Fruit fly (Drosophila melanogaster) whole organism, embryonic: Measurements from ENCODE around the gene CG31855.
A peak's percentile ranks its signal among the peaks of the same experiment; 100 is the strongest.

Experiments used
- Antp ChIP-seq: fragments of 200-800 bp; sonication (Bioruptor generic); optimal IDR thresholded peaks from 3 replicates; lab custom pipeline; 2016; ENCODE audit warnings: missing biosample characterization, missing genetic modification characterization
- Bdp1 ChIP-seq: fragments of 200-800 bp; sonication (Bioruptor generic); optimal IDR thresholded peaks from 3 replicates; lab custom pipeline; 2016; ENCODE audit warnings: missing biosample characterization, missing genetic modification characterization
- CG1024 ChIP-seq: fragments of 200-800 bp; sonication (Bioruptor generic); IDR thresholded peaks from 2 replicates; pipeline ENCODE4 v1.3.6; 2022; ENCODE audit warnings: missing biosample characterization, missing genetic modification characterization
- CG10267 ChIP-seq: fragments of 200-800 bp; sonication (Bioruptor generic); optimal IDR thresholded peaks from 2 replicates; lab custom pipeline; 2018; ENCODE audit warnings: missing biosample characterization, mild to moderate bottlenecking, missing genetic modification characterization, moderate library complexity
- CG10462 ChIP-seq: fragments of 200-800 bp; sonication (Bioruptor generic); optimal IDR thresholded peaks from 2 replicates; lab custom pipeline; 2016; ENCODE audit warnings: missing biosample characterization, missing genetic modification characterization
- CG12071 ChIP-seq: fragments of 200-800 bp; sonication (Bioruptor generic); optimal IDR thresholded peaks from 3 replicates; lab custom pipeline; 2018; ENCODE audit warnings: missing biosample characterization, mild to moderate bottlenecking, missing genetic modification characterization
- CG13424 ChIP-seq: fragments of 200-800 bp; sonication (Bioruptor generic); optimal IDR thresholded peaks from 2 replicates; lab custom pipeline; 2019; ENCODE audit warnings: missing biosample characterization, mild to moderate bottlenecking, missing genetic modification characterization, moderate library complexity
- CG13624 ChIP-seq: fragments of 200-800 bp; sonication (Bioruptor generic); optimal IDR thresholded peaks from 2 replicates; lab custom pipeline; 2016; ENCODE audit warnings: missing biosample characterization, missing genetic modification characterization
- CG13775 ChIP-seq: fragments of 200-800 bp; sonication (Bioruptor generic); optimal IDR thresholded peaks from 3 replicates; lab custom pipeline; 2017; ENCODE audit warnings: missing biosample characterization, mild to moderate bottlenecking, missing genetic modification characterization
- CG15011 ChIP-seq: fragments of 200-800 bp; sonication (Bioruptor generic); optimal IDR thresholded peaks from 3 replicates; lab custom pipeline; 2018; ENCODE audit warnings: missing biosample characterization, mild to moderate bottlenecking, missing genetic modification characterization
- CG16815 ChIP-seq: fragments of 200-800 bp; sonication (Bioruptor generic); optimal IDR thresholded peaks from 3 replicates; lab custom pipeline; 2017; ENCODE audit warnings: missing biosample characterization, mild to moderate bottlenecking, missing genetic modification characterization
- CG17385 ChIP-seq: fragments of 200-800 bp; sonication (Bioruptor generic); optimal IDR thresholded peaks from 3 replicates; lab custom pipeline; 2018; ENCODE audit warnings: missing biosample characterization, mild to moderate bottlenecking, missing genetic modification characterization
- CG17568 ChIP-seq: fragments of 200-800 bp; sonication (Bioruptor generic); optimal IDR thresholded peaks from 2 replicates; lab custom pipeline; 2018; ENCODE audit warnings: missing biosample characterization, mild to moderate bottlenecking, missing genetic modification characterization, moderate library complexity
- CG18599 ChIP-seq: fragments of 200-800 bp; sonication (Bioruptor generic); optimal IDR thresholded peaks from 3 replicates; lab custom pipeline; 2017; ENCODE audit warnings: missing biosample characterization, missing genetic modification characterization, mild to moderate bottlenecking, moderate library complexity, missing genetic modification reagents
- CG2199 ChIP-seq: fragments of 200-800 bp; sonication (Bioruptor generic); IDR thresholded peaks from 3 replicates; pipeline ENCODE4 v1.3.6; 2022; ENCODE audit warnings: missing biosample characterization, missing genetic modification characterization
- CG2202 ChIP-seq: fragments of 200-800 bp; sonication (Bioruptor generic); optimal IDR thresholded peaks from 2 replicates; lab custom pipeline; 2018; ENCODE audit warnings: missing biosample characterization, mild to moderate bottlenecking, missing genetic modification characterization
- CG2712 ChIP-seq: fragments of 200-800 bp; optimal IDR thresholded peaks from 3 replicates; lab custom pipeline; 2019; ENCODE audit warnings: missing biosample characterization, mild to moderate bottlenecking, missing genetic modification characterization, moderate library complexity
- CG2875 ChIP-seq: fragments of 200-800 bp; sonication (Bioruptor generic); optimal IDR thresholded peaks from 2 replicates; lab custom pipeline; 2017; ENCODE audit warnings: missing biosample characterization, mild to moderate bottlenecking, missing genetic modification characterization, missing genetic modification reagents
- CG31224 ChIP-seq: fragments of 200-800 bp; sonication (Bioruptor generic); IDR thresholded peaks from 2 replicates; pipeline ENCODE4 v1.3.6; 2022; ENCODE audit warnings: missing biosample characterization, missing genetic modification characterization
- CG32532 ChIP-seq: fragments of 200-800 bp; sonication (Bioruptor generic); IDR thresholded peaks from 2 replicates; pipeline ENCODE4 v1.3.6; 2022; ENCODE audit warnings: missing biosample characterization, missing genetic modification characterization
- CG43689 ChIP-seq: fragments of 200-800 bp; sonication (Bioruptor generic); IDR thresholded peaks from 2 replicates; pipeline ENCODE4 v1.3.6; 2022; ENCODE audit warnings: missing biosample characterization, missing genetic modification characterization
- CG6813 ChIP-seq: fragments of 200-800 bp; sonication (Bioruptor generic); optimal IDR thresholded peaks from 2 replicates; lab custom pipeline; 2017; ENCODE audit warnings: missing biosample characterization, missing genetic modification characterization, mild to moderate bottlenecking, moderate library complexity, missing genetic modification reagents
- CG7928 ChIP-seq: fragments of 200-800 bp; sonication (Bioruptor generic); optimal IDR thresholded peaks from 2 replicates; lab custom pipeline; 2017; ENCODE audit warnings: missing biosample characterization, mild to moderate bottlenecking, missing genetic modification characterization
- CG8388 ChIP-seq: fragments of 200-800 bp; sonication (Bioruptor generic); optimal IDR thresholded peaks from 2 replicates; lab custom pipeline; 2019; ENCODE audit warnings: missing biosample characterization, mild to moderate bottlenecking, missing genetic modification characterization, moderate library complexity
- CG9215 ChIP-seq: fragments of 200-800 bp; sonication (Bioruptor generic); IDR thresholded peaks from 2 replicates; pipeline ENCODE4 v1.3.6; 2022; ENCODE audit warnings: missing biosample characterization, missing genetic modification characterization
- Dek ChIP-seq: fragments of 200-800 bp; sonication (Bioruptor generic); optimal IDR thresholded peaks from 3 replicates; lab custom pipeline; 2019; ENCODE audit warnings: missing biosample characterization, mild to moderate bottlenecking, missing genetic modification characterization, moderate library complexity
- E2f2 ChIP-seq: fragments of 200-800 bp; sonication (Bioruptor generic); IDR thresholded peaks from 2 replicates; pipeline ENCODE4 v1.3.6; 2022; ENCODE audit warnings: missing biosample characterization, missing genetic modification characterization
- Hmx ChIP-seq: fragments of 200-800 bp; sonication (Bioruptor generic); optimal IDR thresholded peaks from 2 replicates; lab custom pipeline; 2016; ENCODE audit warnings: missing biosample characterization, missing genetic modification characterization
- MESR4 ChIP-seq: fragments of 200-800 bp; sonication (Bioruptor generic); optimal IDR thresholded peaks from 2 replicates; lab custom pipeline; 2018; ENCODE audit warnings: missing biosample characterization, mild to moderate bottlenecking, missing genetic modification characterization, moderate library complexity
- Sry-β ChIP-seq: fragments of 200-800 bp; sonication (Bioruptor generic); optimal IDR thresholded peaks from 2 replicates; lab custom pipeline; 2018; ENCODE audit warnings: missing biosample characterization, mild to moderate bottlenecking, missing genetic modification characterization, moderate library complexity
- Ssrp ChIP-seq: fragments of 200-800 bp; sonication (Bioruptor generic); optimal IDR thresholded peaks from 2 replicates; lab custom pipeline; 2018; ENCODE audit warnings: missing biosample characterization, mild to moderate bottlenecking, missing genetic modification characterization, moderate library complexity
- TFAM ChIP-seq: fragments of 200-800 bp; sonication (Bioruptor generic); optimal IDR thresholded peaks from 2 replicates; lab custom pipeline; 2017; ENCODE audit warnings: missing biosample characterization, missing genetic modification characterization, inconsistent platforms
- aop ChIP-seq: fragments of 200-800 bp; sonication (Bioruptor generic); IDR thresholded peaks from 2 replicates; pipeline ENCODE4 v1.3.6; 2022; ENCODE audit warnings: missing biosample characterization, missing genetic modification characterization
- ash1 ChIP-seq: fragments of 200-800 bp; sonication (Bioruptor generic); optimal IDR thresholded peaks from 2 replicates; lab custom pipeline; 2018; ENCODE audit warnings: missing biosample characterization, mild to moderate bottlenecking, missing genetic modification characterization
- bsh ChIP-seq, 2 experiments: fragments of 200-800 bp; sonication (Bioruptor generic); optimal IDR thresholded peaks; 2 replicates each; lab custom pipeline; 2017 to 2018; ENCODE audit warnings: mild to moderate bottlenecking in 2 of 2, missing biosample characterization in 2 of 2, missing genetic modification characterization in 2 of 2, moderate library complexity in 1 of 2
- cg ChIP-seq: fragments of 200-800 bp; sonication (Bioruptor generic); optimal IDR thresholded peaks from 3 replicates; lab custom pipeline; 2019; ENCODE audit warnings: missing biosample characterization, mild to moderate bottlenecking, missing genetic modification characterization, moderate library complexity
- chif ChIP-seq, 2 experiments: fragments of 200-800 bp; sonication (Bioruptor generic); optimal IDR thresholded peaks; 3 replicates each; lab custom pipeline; 2016; ENCODE audit warnings: missing biosample characterization in 2 of 2, missing genetic modification characterization in 2 of 2
- crp ChIP-seq, 2 experiments: fragments of 200-800 bp; sonication (Bioruptor generic); optimal IDR thresholded peaks; 2 replicates in 1 of 2; 3 replicates in 1 of 2; lab custom pipeline; 2017; ENCODE audit warnings: missing biosample characterization in 2 of 2, missing genetic modification characterization in 2 of 2, mild to moderate bottlenecking in 1 of 2, moderate library complexity in 1 of 2
- fd102C ChIP-seq: fragments of 200-800 bp; sonication (Bioruptor generic); optimal IDR thresholded peaks from 2 replicates; lab custom pipeline; 2018; ENCODE audit warnings: missing biosample characterization, mild to moderate bottlenecking, missing genetic modification characterization, moderate library complexity
- fd3F ChIP-seq: fragments of 200-800 bp; sonication (Bioruptor generic); optimal IDR thresholded peaks from 2 replicates; lab custom pipeline; 2018; ENCODE audit warnings: missing biosample characterization, mild to moderate bottlenecking, missing genetic modification characterization, moderate library complexity
- gsb-n ChIP-seq: fragments of 200-800 bp; sonication (Bioruptor generic); optimal IDR thresholded peaks from 3 replicates; lab custom pipeline; 2018; ENCODE audit warnings: missing biosample characterization, mild to moderate bottlenecking, missing genetic modification characterization
- luna ChIP-seq: fragments of 200-800 bp; sonication (Bioruptor generic); optimal IDR thresholded peaks from 2 replicates; lab custom pipeline; 2016; ENCODE audit warnings: missing biosample characterization, missing genetic modification characterization
- nau ChIP-seq: fragments of 200-800 bp; sonication (Bioruptor generic); optimal IDR thresholded peaks from 3 replicates; lab custom pipeline; 2017; ENCODE audit warnings: missing biosample characterization, mild to moderate bottlenecking, missing genetic modification characterization, missing genetic modification reagents
- onecut ChIP-seq: fragments of 200-800 bp; sonication (Bioruptor generic); IDR thresholded peaks from 2 replicates; pipeline ENCODE4 v1.3.6; 2022; ENCODE audit warnings: missing biosample characterization, missing genetic modification characterization
- ro ChIP-seq: fragments of 200-800 bp; sonication (Bioruptor generic); IDR thresholded peaks from 2 replicates; pipeline ENCODE4 v1.3.6; 2022; ENCODE audit warnings: missing biosample characterization, missing genetic modification characterization
- so ChIP-seq: fragments of 200-800 bp; sonication (Bioruptor generic); IDR thresholded peaks from 3 replicates; pipeline ENCODE4 v1.3.6; 2022; ENCODE audit warnings: missing biosample characterization, missing genetic modification characterization
- sr ChIP-seq: fragments of 200-800 bp; sonication (Bioruptor generic); IDR thresholded peaks from 3 replicates; pipeline ENCODE4 v1.3.6; 2022; ENCODE audit warnings: missing biosample characterization, missing genetic modification characterization
- unc-4 ChIP-seq: fragments of 200-800 bp; sonication (Bioruptor generic); IDR thresholded peaks from 2 replicates; pipeline ENCODE4 v1.3.6; 2022; ENCODE audit warnings: missing biosample characterization, missing genetic modification characterization; ENCODE audit not compliant: partially characterized antibody
- unpg ChIP-seq: fragments of 200-800 bp; sonication (Bioruptor generic); optimal IDR thresholded peaks from 3 replicates; lab custom pipeline; 2018; ENCODE audit warnings: missing biosample characterization, mild to moderate bottlenecking, missing genetic modification characterization, moderate library complexity

CG31855 gene

dm6 chr2L:13398614-13399161 is 29.7 kb downstream of the CG31855 start, which contains the start of the genes CG10859 and CG7110 (continued):
- TF ChIP-seq CG1024 (peak; percentile 21; the same call in 1 of the 2 replicates), CG2199 (GFP tag; lab: Robert Waterston, UW) (no peak), bsh (GFP tag; optimal IDR thresholded peaks at IDR 0.05; lab: Kevin White, UChicago) (peak in 1 of 2 experiments; percentile 25), CG8388 (GFP tag; lab: Kevin White, UChicago) (peak; percentile 35), CG13424 (tag; lab: Kevin White, UChicago) (peak; percentile 28), ro (GFP tag; lab: Robert Waterston, UW) (no peak), Antp (GFP tag; lab: Kevin White, UChicago) (no peak), Sry-β (GFP tag; lab: Kevin White, UChicago) (no peak), unc-4 (GFP tag; lab: Robert Waterston, UW) (no peak), CG6813 (GFP tag; lab: Kevin White, UChicago) (peak; percentile 29), CG31224 (GFP tag; lab: Robert Waterston, UW) (no peak), luna (GFP tag; lab: Kevin White, UChicago) (no peak), chif (GFP tag; optimal IDR thresholded peaks at IDR 0.05; lab: Kevin White, UChicago) (no peak), CG17385 (GFP tag; lab: Kevin White, UChicago) (peak; percentile 42), CG17568 (peak; percentile 51), CG13775 (GFP tag; lab: Kevin White, UChicago) (peak; percentile 66), CG7928 (GFP tag; lab: Kevin White, UChicago) (no peak), CG18599 (GFP tag; lab: Kevin White, UChicago) (peak; percentile 43), CG2875 (GFP tag; lab: Kevin White, UChicago) (peak; percentile 26), CG43689 (GFP tag; lab: Robert Waterston, UW) (no peak), fd102C (GFP tag; lab: Kevin White, UChicago) (peak; percentile 7), Bdp1 (GFP tag; lab: Kevin White, UChicago) (no peak), TFAM (GFP tag; lab: Kevin White, UChicago) (no peak), CG15011 (GFP tag; lab: Kevin White, UChicago) (peak; percentile 2), MESR4 (GFP tag; lab: Kevin White, UChicago) (peak; percentile 46), onecut (GFP tag; lab: Robert Waterston, UW) (peak; percentile 52), CG9215 (GFP tag; lab: Robert Waterston, UW) (no peak), E2f2 (GFP tag; lab: Robert Waterston, UW) (peak; percentile 89), fd3F (no peak), sr (GFP tag; lab: Robert Waterston, UW) (no peak), CG10267 (tag; lab: Kevin White, UChicago) (peak; percentile 60), CG12071 (GFP tag; lab: Kevin White, UChicago) (peak; percentile 42), ash1 (peak; percentile 46), aop (GFP tag; lab: Robert Waterston, UW) (0 out of 2 replicates have a peak, but pooled peaks have one; percentile 9), gsb-n (peak; percentile 45), CG2712 (peak; percentile 52), nau (peak; percentile 55), so (GFP tag; lab: Robert Waterston, UW) (no peak), CG16815 (GFP tag; lab: Kevin White, UChicago) (no peak), unpg (GFP tag; lab: Kevin White, UChicago) (peak; percentile 59), CG10462 (GFP tag; lab: Kevin White, UChicago) (no peak), CG2202 (peak; percentile 43), CG32532 (GFP tag; lab: Robert Waterston, UW) (peak; percentile 55; the same call in 1 of the 2 replicates), Hmx (GFP tag; lab: Kevin White, UChicago) (no peak), cg (no peak), Dek (tag; lab: Kevin White, UChicago) (no peak), crp (GFP tag; optimal IDR thresholded peaks at IDR 0.05; lab: Kevin White, UChicago) (no peak), Ssrp (tag; lab: Kevin White, UChicago) (no peak), CG13624 (GFP tag; lab: Kevin White, UChicago) (peak; percentile 7)
